Worm (Caenorhabditis elegans) whole organism, L4/young adult: Measurements from ENCODE around the gene K08F4.5.

Source experiments
- W03F9.2 ChIP-seq: fragments of 150-350 bp; optimal IDR thresholded peaks from 2 replicates; lab custom pipeline; 2014; ENCODE audit warnings: missing biosample characterization, missing genetic modification characterization
- dao-5 ChIP-seq: sonication (generic microtip); optimal IDR thresholded peaks from 2 replicates; lab custom pipeline; 2016; ENCODE audit warnings: missing genotype, missing genetic modification characterization, moderate library complexity, missing compliant biosample characterization
- him-1 ChIP-seq: sonication (generic microtip); optimal IDR thresholded peaks from 2 replicates; lab custom pipeline; 2016; ENCODE audit warnings: missing genotype, missing genetic modification reagents, missing genetic modification characterization, missing compliant biosample characterization

Gene K08F4.5

ce11 chrIV:10122205-10122604, 13.5 kb downstream of the K08F4.5 start, which contains the start of gene irld-21:
Gene irld-21, minus strand, starts transcription at chrIV:10122305.
- TF ChIP-seq him-1 (tag; lab: Kevin White, UChicago) (no peak), dao-5 (tag; lab: Kevin White, UChicago) (no peak), W03F9.2 (tag; lab: Kevin White, UChicago) (no peak)

ce11 chrIV:10116765-10117164, 19.0 kb downstream of the K08F4.5 start:
- TF ChIP-seq dao-5 (tag; lab: Kevin White, UChicago) (no peak), W03F9.2 (tag; lab: Kevin White, UChicago) (no peak), him-1 (tag; lab: Kevin White, UChicago) (no peak)

- TF ChIP-seq him-1 (tag; lab: Kevin White, UChicago), result no peak
- TF ChIP-seq dao-5 (tag; lab: Kevin White, UChicago), result no peak
- no peak for TF ChIP-seq W03F9.2 (tag; lab: Kevin White, UChicago)
These were observed 20.6 kb downstream of the K08F4.5 start, which contains the start of gene C04G2.10 for ce11 chrIV:10115142-10115541. Gene C04G2.10, plus strand, starts transcription at chrIV:10115442.

ce11 chrIV:10112570-10112969, 23.1 kb downstream of the K08F4.5 start, which contains the start of gene nsph-3.2:
Gene nsph-3.2, plus strand, starts transcription at chrIV:10112870.
- TF ChIP-seq dao-5 (tag; lab: Kevin White, UChicago) (no peak), W03F9.2 (tag; lab: Kevin White, UChicago) (no peak), him-1 (tag; lab: Kevin White, UChicago) (no peak)

- TF ChIP-seq dao-5 (tag; lab: Kevin White, UChicago), result no peak
- no peak for TF ChIP-seq W03F9.2 (tag; lab: Kevin White, UChicago)
- TF ChIP-seq him-1 (tag; lab: Kevin White, UChicago), result no peak
These were observed 24.3 kb downstream of the K08F4.5 start, which contains the start of gene spch-1 for ce11 chrIV:10111441-10111840. Gene spch-1, minus strand, starts transcription at chrIV:10111541.

ce11 chrIV:10110870-10111269, 24.8 kb downstream of the K08F4.5 start:
- TF ChIP-seq him-1 (tag; lab: Kevin White, UChicago), result no peak
- TF ChIP-seq W03F9.2 (tag; lab: Kevin White, UChicago), result no peak
- TF ChIP-seq dao-5 (tag; lab: Kevin White, UChicago), result no peak

ce11 chrIV:10110417-10110816, 25.3 kb downstream of the K08F4.5 start, which contains the start of gene egl-38:
Gene egl-38, minus strand, starts transcription at chrIV:10110517.
- no peak for TF ChIP-seq W03F9.2 (tag; lab: Kevin White, UChicago)
- TF ChIP-seq him-1 (tag; lab: Kevin White, UChicago), result no peak
- no peak for TF ChIP-seq dao-5 (tag; lab: Kevin White, UChicago)

ce11 chrIV:10096881-10097280, 38.8 kb downstream of the K08F4.5 start, which contains the start of gene dis-3:
Gene dis-3, plus strand, starts transcription at chrIV:10097202.
- TF ChIP-seq W03F9.2 (tag; lab: Kevin White, UChicago) (no peak), him-1 (tag; lab: Kevin White, UChicago) (no peak), dao-5 (tag; lab: Kevin White, UChicago) (no peak)

- TF ChIP-seq W03F9.2 (tag; lab: Kevin White, UChicago) (no peak), him-1 (tag; lab: Kevin White, UChicago) (no peak), dao-5 (tag; lab: Kevin White, UChicago) (no peak)
These were observed 40.5 kb downstream of the K08F4.5 start, which contains the start of the genes C04G2.5 and msp-36 for ce11 chrIV:10095171-10095570. Gene C04G2.5, minus strand, starts transcription at chrIV:10095271. Gene msp-36, plus strand, starts transcription at chrIV:10095433.

- TF ChIP-seq dao-5 (tag; lab: Kevin White, UChicago) (no peak), W03F9.2 (tag; lab: Kevin White, UChicago) (no peak), him-1 (tag; lab: Kevin White, UChicago) (no peak)
These were observed 45.4 kb downstream of the K08F4.5 start, which contains the start of gene ttbk-5 for ce11 chrIV:10090358-10090757. Gene ttbk-5, plus strand, starts transcription at chrIV:10090658.

- TF ChIP-seq W03F9.2 (tag; lab: Kevin White, UChicago), result no peak
- TF ChIP-seq dao-5 (tag; lab: Kevin White, UChicago), result no peak
- no peak for TF ChIP-seq him-1 (tag; lab: Kevin White, UChicago)
These were observed 45.9 kb downstream of the K08F4.5 start, which contains the start of gene ttr-39 for ce11 chrIV:10089777-10090176. Gene ttr-39, minus strand, starts transcription at chrIV:10089877.

ce11 chrIV:10085401-10086187, 50.1 kb downstream of the K08F4.5 start, which contains the start of the genes col-2 and ndc-80:
Gene col-2, minus strand, starts transcription at chrIV:10085451.
Gene ndc-80, plus strand, starts transcription at chrIV:10086137.
- TF ChIP-seq dao-5 (tag; lab: Kevin White, UChicago) (no peak), W03F9.2 (tag; lab: Kevin White, UChicago) (no peak), him-1 (tag; lab: Kevin White, UChicago) (no peak)
